Fruit fly (Drosophila melanogaster) whole organism: Measurements from ENCODE around the gene Arpc3B.

ENCODE experiments used
- CG8478 ChIP-seq: fragments of >200 bp; optimal IDR thresholded peaks from 2 replicates; lab custom pipeline; 2018; ENCODE audit warnings: inconsistent platforms
- Dll ChIP-seq: fragments of >200 bp; optimal IDR thresholded peaks from 2 replicates; lab custom pipeline; 2017
- EcR ChIP-seq, 2 experiments: fragments of >200 bp; optimal IDR thresholded peaks; 2 replicates each; lab custom pipeline; 2017; ENCODE audit warnings: missing biosample characterization in 2 of 2, missing genetic modification characterization in 2 of 2, missing genetic modification reagents in 2 of 2
- pan ChIP-seq: fragments of >200 bp; optimal IDR thresholded peaks from 2 replicates; lab custom pipeline; 2017
- psq ChIP-seq: fragments of >200 bp; optimal IDR thresholded peaks from 2 replicates; lab custom pipeline; 2017
- usp ChIP-seq: fragments of >200 bp; optimal IDR thresholded peaks from 2 replicates; lab custom pipeline; 2017; ENCODE audit warnings: missing biosample characterization, missing genetic modification characterization, mixed read lengths

Arpc3B gene

dm6 chrX:17105707-17106106, at the start of gene Arpc3B:
TSS of gene Arpc3B (minus strand) at chrX:17105852.
- no peak for TF ChIP-seq pan
- no peak for TF ChIP-seq CG8478

dm6 chrX:17150660-17151059, 45.0 kb upstream of the Arpc3B start:
- TF ChIP-seq pan (no peak), EcR (GFP tag; optimal IDR thresholded peaks at IDR 0.05; lab: Kevin White, UChicago) (no peak), usp (GFP tag; lab: Kevin White, UChicago) (no peak), psq (lab: Kevin White, UChicago) (no peak), CG8478 (no peak), Dll (lab: Kevin White, UChicago) (no peak)

- TF ChIP-seq psq (lab: Kevin White, UChicago) (no peak), CG8478 (no peak), usp (GFP tag; lab: Kevin White, UChicago) (no peak), EcR (GFP tag; optimal IDR thresholded peaks at IDR 0.05; lab: Kevin White, UChicago) (no peak), Dll (lab: Kevin White, UChicago) (no peak), pan (no peak)
Measured at dm6 chrX:17149652-17150266, 44.1 kb upstream of the Arpc3B start.

dm6 chrX:17148951-17149449, 43.3 kb upstream of the Arpc3B start, which contains the start of gene Chchd2:
TSS of gene Chchd2 (plus strand) at chrX:17149001.
- TF ChIP-seq pan (no peak), EcR (GFP tag; optimal IDR thresholded peaks at IDR 0.05; lab: Kevin White, UChicago) (no peak), usp (GFP tag; lab: Kevin White, UChicago) (no peak), Dll (lab: Kevin White, UChicago) (no peak), psq (lab: Kevin White, UChicago) (no peak), CG8478 (no peak)

- no peak for TF ChIP-seq usp (GFP tag; lab: Kevin White, UChicago)
- no peak for TF ChIP-seq Dll (lab: Kevin White, UChicago)
Measured at dm6 chrX:17147983-17148637, 42.5 kb upstream of the Arpc3B start, which contains the start of gene RpS5a. TSS of gene RpS5a (minus strand) at chrX:17148264.

dm6 chrX:17146529-17146928, 40.9 kb upstream of the Arpc3B start:
- TF ChIP-seq psq (lab: Kevin White, UChicago) (no peak), Dll (lab: Kevin White, UChicago) (no peak), EcR (GFP tag; optimal IDR thresholded peaks at IDR 0.05; lab: Kevin White, UChicago) (no peak)

- TF ChIP-seq pan (no peak), Dll (lab: Kevin White, UChicago) (no peak), usp (GFP tag; lab: Kevin White, UChicago) (no peak), psq (lab: Kevin White, UChicago) (no peak), CG8478 (no peak)
Measured at dm6 chrX:17142940-17143534, 37.4 kb upstream of the Arpc3B start, which contains the start of the genes mei-217 and mei-218. TSS of gene mei-217 (minus strand) at chrX:17142990. TSS of gene mei-218 (minus strand) at chrX:17142990.

dm6 chrX:17132685-17133084, 27.0 kb upstream of the Arpc3B start:
- TF ChIP-seq EcR (GFP tag; optimal IDR thresholded peaks at IDR 0.05; lab: Kevin White, UChicago) = no peak
- TF ChIP-seq CG8478 = no peak

dm6 chrX:17129733-17130466, 24.2 kb upstream of the Arpc3B start:
- TF ChIP-seq CG8478 (no peak), EcR (GFP tag; optimal IDR thresholded peaks at IDR 0.05; lab: Kevin White, UChicago) (no peak), usp (GFP tag; lab: Kevin White, UChicago) (no peak), pan (no peak), psq (lab: Kevin White, UChicago) (no peak), Dll (lab: Kevin White, UChicago) (no peak)

dm6 chrX:17125017-17125821, 19.6 kb upstream of the Arpc3B start:
- no peak for TF ChIP-seq usp (GFP tag; lab: Kevin White, UChicago)
- no peak for TF ChIP-seq Dll (lab: Kevin White, UChicago)
- no peak for TF ChIP-seq pan
- TF ChIP-seq CG8478 = no peak
- TF ChIP-seq EcR (GFP tag; optimal IDR thresholded peaks at IDR 0.05; lab: Kevin White, UChicago) = no peak
- no peak for TF ChIP-seq psq (lab: Kevin White, UChicago)

dm6 chrX:17123545-17124203, 18.0 kb upstream of the Arpc3B start:
- no peak for TF ChIP-seq usp (GFP tag; lab: Kevin White, UChicago)
- no peak for TF ChIP-seq CG8478
- no peak for TF ChIP-seq EcR (GFP tag; optimal IDR thresholded peaks at IDR 0.05; lab: Kevin White, UChicago)
- no peak for TF ChIP-seq psq (lab: Kevin White, UChicago)
- TF ChIP-seq Dll (lab: Kevin White, UChicago) = no peak
- no peak for TF ChIP-seq pan
